Worm (Caenorhabditis elegans): Measurements from ENCODE around the gene gbb-2.

The gbb-2 gene

DNA sequence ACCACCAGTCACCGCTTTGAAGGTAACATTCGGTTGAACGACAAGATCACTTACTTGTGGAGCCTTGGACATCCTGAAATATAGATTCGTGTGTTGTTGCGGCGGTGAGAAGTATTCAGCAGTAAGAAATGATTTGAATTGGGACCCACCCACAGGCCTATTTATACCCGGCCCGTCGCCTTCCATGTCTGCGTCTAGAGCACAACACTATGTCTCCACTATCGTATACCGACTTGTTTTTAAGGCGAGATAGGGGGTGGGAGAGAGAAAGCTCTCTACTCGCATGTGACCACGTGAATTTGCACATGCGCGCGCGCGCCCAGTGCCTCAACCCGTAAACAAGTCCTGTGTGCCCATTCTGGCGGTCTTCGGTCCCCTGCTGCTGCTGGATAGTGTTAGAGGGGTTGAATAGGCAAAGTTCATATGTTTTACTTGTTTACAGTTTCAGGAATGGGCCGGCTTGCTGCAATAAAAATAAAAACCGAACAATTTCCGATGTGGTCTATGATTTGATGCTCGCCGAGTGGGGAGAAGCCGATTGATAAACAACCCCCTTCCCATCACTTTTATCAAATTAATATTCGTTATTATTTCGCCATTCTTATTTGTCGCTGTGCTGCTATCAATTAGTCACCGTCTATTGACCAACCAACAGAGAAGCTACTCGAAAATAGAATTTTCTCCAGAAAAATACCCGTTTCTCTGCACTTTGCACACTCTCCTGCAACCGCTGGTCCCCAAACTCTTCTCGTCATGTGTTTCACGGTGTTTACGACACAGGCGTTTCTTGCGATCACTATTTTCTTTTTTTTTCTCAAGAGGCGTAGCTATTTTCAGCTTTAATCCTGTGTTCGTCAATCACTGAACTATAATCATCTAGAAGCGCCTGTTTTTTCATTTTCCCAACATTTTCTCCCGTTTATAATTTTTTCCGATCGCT, 36.5 kb downstream of the gbb-2 start (continued):
- TF ChIP-seq lin-13 (GFP tag; optimal IDR thresholded peaks at IDR 0.05) (peak; percentile 75), tbx-2 (tag; optimal IDR thresholded peaks at IDR 0.05) (peak; percentile 63), C16A3.4 (tag; optimal IDR thresholded peaks at IDR 0.05) (peak; percentile 59), nhr-85 (tag) (peak; percentile 71), ama-1 (optimal IDR thresholded peaks at IDR 0.05) (peak; percentile 56)

DNA sequence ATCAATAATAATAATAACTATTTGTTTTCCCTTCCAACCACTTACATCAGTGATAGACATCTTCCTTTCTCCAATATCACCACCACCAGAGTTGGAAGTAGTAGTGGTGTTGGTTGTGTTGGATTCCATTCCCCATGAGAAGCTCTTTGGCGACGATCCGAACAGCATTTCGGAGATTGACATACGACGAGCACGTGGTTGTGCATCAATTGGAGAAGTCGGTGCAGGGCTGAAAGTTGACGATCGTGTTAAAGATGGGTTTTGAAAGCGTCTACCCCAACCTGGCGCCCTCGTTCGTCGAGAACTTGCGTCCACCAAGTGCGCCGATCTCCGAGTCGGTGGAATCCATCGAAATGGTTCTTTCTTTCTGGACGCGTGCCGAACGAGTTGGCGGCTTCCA, 37.5 kb downstream of the gbb-2 start:
- TF ChIP-seq efl-1 (optimal IDR thresholded peaks at IDR 0.05) (no peak), efl-1 (GFP tag; optimal IDR thresholded peaks at IDR 0.05 in 1 of 2) (peak in 1 of 2 experiments; percentile 86), unc-62 (GFP tag; optimal IDR thresholded peaks at IDR 0.05) (no peak), nhr-85 (tag) (no peak)

DNA sequence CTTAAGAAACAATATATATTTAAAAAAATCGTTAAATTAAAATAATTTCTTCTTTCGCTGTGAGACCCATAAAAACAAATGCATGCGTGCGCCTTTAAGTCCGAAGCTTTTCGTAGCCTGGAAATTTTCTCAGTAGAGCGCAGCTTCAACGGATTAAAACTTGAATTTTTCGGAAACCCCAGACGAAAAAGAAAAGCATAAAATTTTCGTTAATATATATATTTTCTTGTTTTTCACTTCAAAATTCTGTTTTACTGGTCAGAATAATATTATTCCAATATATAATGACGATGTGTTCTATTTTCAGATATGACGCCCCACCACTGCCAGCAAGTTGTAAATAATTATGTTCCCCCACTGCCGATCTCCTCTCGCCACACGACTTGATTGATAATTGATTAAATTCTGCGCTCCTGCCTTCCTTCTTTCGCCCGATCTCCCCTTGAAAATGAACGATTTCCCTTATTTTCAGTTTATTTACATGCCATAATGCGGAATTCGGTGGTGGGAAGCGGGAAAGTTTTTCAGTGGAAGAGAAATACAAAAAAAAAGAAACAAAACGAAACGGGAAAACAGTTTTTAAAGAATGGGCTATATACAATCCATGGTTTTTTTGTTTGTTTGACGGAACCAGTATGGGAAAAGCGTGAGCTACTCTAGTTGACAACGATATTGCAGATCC, 38.4 kb downstream of the gbb-2 start:
- TF ChIP-seq ceh-8 (GFP tag; optimal IDR thresholded peaks at IDR 0.05) (peak; percentile 7), nhr-76 (tag; optimal IDR thresholded peaks at IDR 0.05) (no peak), nhr-20 (tag; optimal IDR thresholded peaks at IDR 0.05) (peak; percentile 20), mdl-1 (tag; optimal IDR thresholded peaks at IDR 0.05) (no peak), lin-35 (GFP tag; optimal IDR thresholded peaks at IDR 0.05) (peak in 1 of 2 experiments; percentile 27), lin-14 (GFP tag; optimal IDR thresholded peaks at IDR 0.05) (peak; percentile 38), nhr-90 (tag; optimal IDR thresholded peaks at IDR 0.05; ENCODE audit: poor library complexity) (peak; percentile 56), sox-4 (tag; optimal IDR thresholded peaks at IDR 0.05) (no peak), snu-23 (GFP tag; optimal IDR thresholded peaks at IDR 0.05) (peak; percentile 46), fkh-8 (tag; optimal IDR thresholded peaks at IDR 0.05) (peak; percentile 24), ceh-88 (GFP tag; IDR thresholded peaks at IDR 0.05) (0 out of 2 replicates have a peak, but pooled peaks have one; percentile 51), nhr-19 (GFP tag; conservative IDR thresholded peaks at IDR 0.05) (peak; percentile 29), C04F5.9 (tag; optimal IDR thresholded peaks at IDR 0.05) (no peak), tbx-2 (tag; optimal IDR thresholded peaks at IDR 0.05) (peak; percentile 17), xbp-1 (tag; optimal IDR thresholded peaks at IDR 0.05) (no peak), nhr-85 (tag) (peak; percentile 50), pag-3 (tag; optimal IDR thresholded peaks at IDR 0.05; ENCODE audit: borderline replicate concordance, insufficient read depth) (no peak), lsy-2 (tag; optimal IDR thresholded peaks at IDR 0.05) (no peak), nhr-47 (tag; optimal IDR thresholded peaks at IDR 0.05) (peak; percentile 33), mab-9 (GFP tag; IDR thresholded peaks at IDR 0.05) (no peak), sup-37 (GFP tag; optimal IDR thresholded peaks at IDR 0.05) (peak; percentile 42), efl-1 (optimal IDR thresholded peaks at IDR 0.05) (peak in 1 of 2 experiments; percentile 17), efl-1 (GFP tag; optimal IDR thresholded peaks at IDR 0.05 in 1 of 2) (peak in 1 of 2 experiments; percentile 91), C16A3.4 (tag; optimal IDR thresholded peaks at IDR 0.05) (peak; percentile 1), vab-15 (tag; optimal IDR thresholded peaks at IDR 0.05) (no peak), ztf-11 (tag; optimal IDR thresholded peaks at IDR 0.05) (peak in 1 of 2 experiments; percentile 11), fkh-4 (tag; optimal IDR thresholded peaks at IDR 0.05; ENCODE audit: borderline replicate concordance) (no peak), pax-3 (tag; optimal IDR thresholded peaks at IDR 0.05) (peak; percentile 28), swsn-7 (tag; optimal IDR thresholded peaks at IDR 0.05) (peak; percentile 19), unc-130 (tag; optimal IDR thresholded peaks at IDR 0.05) (no peak), ztf-4 (tag; optimal IDR thresholded peaks at IDR 0.05) (peak; percentile 39), ama-1 (optimal IDR thresholded peaks at IDR 0.05) (peak; percentile 95), snpc-4 (tag; optimal IDR thresholded peaks at IDR 0.05) (no peak), lir-3 (tag; optimal IDR thresholded peaks at IDR 0.05; ENCODE audit: poor library complexity) (no peak), fkh-10 (GFP tag; optimal IDR thresholded peaks at IDR 0.05) (no peak), egl-13 (tag; optimal IDR thresholded peaks at IDR 0.05) (no peak), hpl-2 (GFP tag; optimal IDR thresholded peaks at IDR 0.05) (no peak), nhr-84 (tag; optimal IDR thresholded peaks at IDR 0.05) (no peak), unc-62 (GFP tag; optimal IDR thresholded peaks at IDR 0.05) (no peak), aha-1 (tag; optimal IDR thresholded peaks at IDR 0.05) (no peak), lin-13 (GFP tag; optimal IDR thresholded peaks at IDR 0.05) (no peak), C34B4.2 (tag; optimal IDR thresholded peaks at IDR 0.05) (no peak), nhr-71 (tag; optimal IDR thresholded peaks at IDR 0.05) (peak; percentile 56)
